Worm (Caenorhabditis elegans): ENCODE results near the gene F49C5.3.

DNA sequence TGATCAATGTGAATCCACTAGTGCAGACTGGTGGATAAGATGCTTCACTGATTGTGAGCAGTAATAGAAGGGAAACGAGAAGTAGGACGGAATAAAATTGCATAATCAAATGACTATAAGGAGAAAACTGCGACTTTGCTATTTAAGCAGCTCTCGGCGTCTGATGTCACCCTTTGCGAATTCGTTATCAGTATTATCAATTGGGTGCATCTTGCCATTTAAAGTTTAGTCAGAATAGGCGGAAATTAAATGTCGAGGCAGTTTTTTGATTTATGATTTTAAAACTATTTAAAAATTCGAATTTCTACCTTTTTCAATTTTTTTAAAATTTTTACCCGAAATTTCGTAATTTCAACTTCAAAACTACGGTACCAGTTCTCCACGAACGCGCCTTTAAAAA is 44.6 kb downstream of the F49C5.3 start, which contains the start of gene clec-4:
- TF ChIP-seq lin-15B (tag; optimal IDR thresholded peaks at IDR 0.05) (no peak), ztf-11 (tag; optimal IDR thresholded peaks at IDR 0.05) (no peak)

All from whole organism, L1 larva.